Worm (Caenorhabditis elegans) whole organism, early embryonic: Measurements from ENCODE around the gene C46E10.3.

ENCODE experiments used
- B0310.2 ChIP-seq: sonication (generic microtip); optimal IDR thresholded peaks from 2 replicates; lab custom pipeline; 2016; ENCODE audit warnings: mild to moderate bottlenecking, missing genetic modification characterization, missing compliant biosample characterization
- F13C5.2 ChIP-seq: sonication (generic microtip); optimal IDR thresholded peaks from 2 replicates; lab custom pipeline; 2017; ENCODE audit warnings: mild to moderate bottlenecking, missing genetic modification characterization, inconsistent platforms, missing compliant biosample characterization
- ama-1 ChIP-seq: fragments of 150-350 bp; optimal IDR thresholded peaks from 2 replicates; lab custom pipeline; 2014
- ceh-36 ChIP-seq: sonication (generic microtip); optimal IDR thresholded peaks from 2 replicates; lab custom pipeline; 2016; ENCODE audit warnings: missing genetic modification characterization, inconsistent platforms, missing compliant biosample characterization
- ets-7 ChIP-seq: sonication (generic microtip); optimal IDR thresholded peaks from 2 replicates; lab custom pipeline; 2016; ENCODE audit warnings: missing genotype, missing genetic modification characterization, missing compliant biosample characterization
- flt-1 ChIP-seq: fragments of 200-800 bp; sonication (Bioruptor generic); IDR thresholded peaks from 2 replicates; pipeline ENCODE4 v1.3.6; 2022; ENCODE audit warnings: missing genetic modification characterization, missing compliant biosample characterization
- hmbx-1 ChIP-seq: sonication (generic microtip); optimal IDR thresholded peaks from 2 replicates; lab custom pipeline; 2016; ENCODE audit warnings: mild to moderate bottlenecking, missing genetic modification characterization, missing compliant biosample characterization
- hmg-4 ChIP-seq: fragments of 200-800 bp; sonication (Bioruptor generic); optimal IDR thresholded peaks from 2 replicates; lab custom pipeline; 2018; ENCODE audit warnings: mild to moderate bottlenecking, missing genetic modification characterization, missing compliant biosample characterization
- pes-1 ChIP-seq: fragments of 200-800 bp; sonication (Bioruptor generic); IDR thresholded peaks from 2 replicates; pipeline ENCODE4 v1.3.6; 2022; ENCODE audit warnings: missing genetic modification reagents, missing genetic modification characterization, missing compliant biosample characterization
- sea-1 ChIP-seq: fragments of 200-800 bp; sonication (Bioruptor generic); conservative IDR thresholded peaks from 2 replicates; pipeline ENCODE4 v1.3.6; 2022; ENCODE audit warnings: missing genetic modification characterization, missing compliant biosample characterization
- tbx-37 ChIP-seq: fragments of 200-800 bp; sonication (Bioruptor generic); conservative IDR thresholded peaks from 2 replicates; pipeline ENCODE4 v1.3.6; 2022; ENCODE audit warnings: missing genetic modification reagents, missing genetic modification characterization, missing compliant biosample characterization
- tra-4 ChIP-seq: sonication (generic microtip); optimal IDR thresholded peaks from 2 replicates; lab custom pipeline; 2017; ENCODE audit warnings: missing genetic modification characterization, missing compliant biosample characterization

- TF ChIP-seq ama-1 (lab: Kevin White, UChicago) (no peak), ceh-36 (tag; lab: Kevin White, UChicago) (no peak), B0310.2 (tag; lab: Kevin White, UChicago) (no peak), ets-7 (tag; lab: Kevin White, UChicago) (no peak), hmbx-1 (tag; lab: Kevin White, UChicago) (no peak), tbx-37 (GFP tag; lab: Robert Waterston, UW) (no peak), tra-4 (tag; lab: Kevin White, UChicago) (no peak), F13C5.2 (no peak), hmg-4 (GFP tag; lab: Kevin White, UChicago) (no peak), flt-1 (GFP tag; lab: Robert Waterston, UW) (no peak), sea-1 (GFP tag; lab: Robert Waterston, UW) (no peak), pes-1 (no peak)
Measured at ce11 chrII:3678978-3679377, 42.1 kb upstream of the C46E10.3 start.
